Fruit fly (Drosophila melanogaster): ENCODE data around the gene twy.

Gene twy

DNA sequence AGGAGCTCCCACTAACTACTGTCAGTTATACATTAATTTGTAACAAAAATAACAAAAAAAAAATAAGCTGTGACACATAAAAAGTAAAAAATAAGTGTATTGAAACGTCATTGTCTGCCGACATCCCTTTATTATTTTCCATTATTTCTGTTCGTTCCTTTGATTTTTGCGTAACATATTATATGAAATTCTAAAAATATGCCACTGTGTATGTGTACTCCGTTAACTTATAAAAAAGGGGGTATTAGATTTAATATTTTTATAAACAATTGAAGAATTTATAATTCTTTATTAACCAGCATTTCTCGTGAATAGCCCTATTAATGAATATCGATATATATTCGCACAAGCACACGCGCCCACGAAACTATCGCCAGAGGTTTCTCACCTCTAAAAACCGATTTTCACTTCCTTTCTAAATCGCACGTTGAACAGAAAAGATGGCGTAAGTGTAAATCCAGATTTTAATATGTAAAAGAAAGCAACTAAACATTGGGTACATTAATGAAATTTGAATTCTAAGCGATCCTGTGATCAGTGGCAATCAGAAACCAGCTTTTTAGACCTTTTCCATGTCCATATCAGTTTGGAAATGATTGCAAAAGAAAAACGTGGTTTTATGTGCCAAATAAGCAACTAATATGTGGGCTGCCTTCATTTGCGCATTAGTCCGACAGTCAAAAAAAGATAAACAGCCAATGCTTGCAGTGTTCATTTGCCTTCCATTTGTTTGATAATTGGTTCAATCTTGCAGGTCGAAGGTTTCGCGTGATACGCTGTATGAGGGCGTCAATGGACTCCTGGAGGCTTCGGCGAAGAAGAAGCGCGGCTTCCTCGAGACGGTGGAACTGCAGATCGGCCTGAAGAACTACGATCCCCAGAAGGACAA, 29.6 kb upstream of the twy start, which contains the start of gene RpL10Ab (continued):
- peak; percentile 20 for TF ChIP-seq CG2120 (GFP tag; optimal IDR thresholded peaks at IDR 0.05)
- TF ChIP-seq CG6791 (GFP tag; IDR thresholded peaks at IDR 0.05; ENCODE audit: partially characterized antibody): peak; percentile 92
- TF ChIP-seq CoRest (tag; optimal IDR thresholded peaks at IDR 0.05): peak; percentile 73
- TF ChIP-seq HmgZ (tag; optimal IDR thresholded peaks at IDR 0.05): no peak
- TF ChIP-seq CG15011 (GFP tag; optimal IDR thresholded peaks at IDR 0.05): peak; percentile 5
- TF ChIP-seq run (tag; optimal IDR thresholded peaks at IDR 0.05): no peak
- peak; percentile 26 for TF ChIP-seq fd96Cb (tag; optimal IDR thresholded peaks at IDR 0.05)
- peak; percentile 54 for TF ChIP-seq scrt (GFP tag; optimal IDR thresholded peaks at IDR 0.05)
- TF ChIP-seq tll (GFP tag; optimal IDR thresholded peaks at IDR 0.05): no peak
- peak; percentile 71 for TF ChIP-seq CG17328 (GFP tag; IDR thresholded peaks at IDR 0.05)
- peak; percentile 8 for TF ChIP-seq Oaz (GFP tag; IDR thresholded peaks at IDR 0.05)
- no peak for TF ChIP-seq repo (GFP tag; optimal IDR thresholded peaks at IDR 0.05)
- 0 out of 3 replicates have a peak, but pooled peaks have one; percentile 27 for TF ChIP-seq CG3726 (GFP tag; IDR thresholded peaks at IDR 0.05)
- TF ChIP-seq Awh (GFP tag; IDR thresholded peaks at IDR 0.05): peak; percentile 54; the same call in 1 of the 2 replicates
- TF ChIP-seq CG1792 (GFP tag; optimal IDR thresholded peaks at IDR 0.05): no peak
- TF ChIP-seq dysf (GFP tag; IDR thresholded peaks at IDR 0.05): peak; percentile 80; the same call in 2 of the 3 replicates
- peak; percentile 67 for TF ChIP-seq CG2712 (tag; optimal IDR thresholded peaks at IDR 0.05)
- peak; percentile 47 for TF ChIP-seq al (GFP tag; IDR thresholded peaks at IDR 0.05)
- TF ChIP-seq crol (GFP tag; IDR thresholded peaks at IDR 0.05): no peak
- 0 out of 2 replicates have a peak, but pooled peaks have one; percentile 22 for TF ChIP-seq dan (GFP tag; IDR thresholded peaks at IDR 0.05)
- no peak for TF ChIP-seq tap (tag; optimal IDR thresholded peaks at IDR 0.05)
- TF ChIP-seq B-H1 (GFP tag; IDR thresholded peaks at IDR 0.05): peak; percentile 9; the same call in 1 of the 3 replicates
- TF ChIP-seq CG12071 (GFP tag; optimal IDR thresholded peaks at IDR 0.05): peak; percentile 82
- peak; percentile 27 for TF ChIP-seq CG16863 (GFP tag; optimal IDR thresholded peaks at IDR 0.05)
- peak; percentile 86; the same call in 2 of the 3 replicates for TF ChIP-seq mld (GFP tag; IDR thresholded peaks at IDR 0.05; ENCODE audit: partially characterized antibody)
- no peak for TF ChIP-seq CG10321 (GFP tag; IDR thresholded peaks at IDR 0.05)
- peak; percentile 66; the same call in 1 of the 2 replicates for TF ChIP-seq CG5953 (GFP tag; IDR thresholded peaks at IDR 0.05)
- no peak for TF ChIP-seq D (optimal IDR thresholded peaks at IDR 0.05)
- TF ChIP-seq D (GFP tag; optimal IDR thresholded peaks at IDR 0.05): peak; percentile 83
- TF ChIP-seq CG15073 (GFP tag; optimal IDR thresholded peaks at IDR 0.05): no peak
- peak; percentile 12 for TF ChIP-seq Dip3 (GFP tag; optimal IDR thresholded peaks at IDR 0.05)
- TF ChIP-seq CG7357 (GFP tag; IDR thresholded peaks at IDR 0.05): peak; percentile 66; the same call in 1 of the 3 replicates
- no peak for TF ChIP-seq zf30C (GFP tag; optimal IDR thresholded peaks at IDR 0.05)
- TF ChIP-seq so (GFP tag; IDR thresholded peaks at IDR 0.05): peak; percentile 8; the same call in 1 of the 3 replicates
- TF ChIP-seq dmrt11E (tag; optimal IDR thresholded peaks at IDR 0.05): peak; percentile 25
- TF ChIP-seq pnt (GFP tag; optimal IDR thresholded peaks at IDR 0.05): no peak
- peak; percentile 50 for TF ChIP-seq CG8388 (GFP tag; optimal IDR thresholded peaks at IDR 0.05)
- peak; percentile 61 for TF ChIP-seq H2.0 (GFP tag; IDR thresholded peaks at IDR 0.05)
- peak; percentile 5 for TF ChIP-seq stwl (tag; optimal IDR thresholded peaks at IDR 0.05)
- peak; percentile 94 for TF ChIP-seq amos (GFP tag; IDR thresholded peaks at IDR 0.05; ENCODE audit: partially characterized antibody)
- no peak for TF ChIP-seq lilli (GFP tag; optimal IDR thresholded peaks at IDR 0.05)
- TF ChIP-seq ato (GFP tag; IDR thresholded peaks at IDR 0.05; ENCODE audit: partially characterized antibody): peak; percentile 77
- no peak for TF ChIP-seq hkb (optimal IDR thresholded peaks at IDR 0.05)
- TF ChIP-seq hkb (GFP tag; IDR thresholded peaks at IDR 0.05): no peak
- no peak; the same call in 1 of the 2 replicates for TF ChIP-seq dati (GFP tag; IDR thresholded peaks at IDR 0.05)
- no peak for TF ChIP-seq yki (optimal IDR thresholded peaks at IDR 0.05)
- 0 out of 3 replicates have a peak, but pooled peaks have one; percentile 57 for TF ChIP-seq C15 (GFP tag; IDR thresholded peaks at IDR 0.05)
- TF ChIP-seq MESR4 (GFP tag; optimal IDR thresholded peaks at IDR 0.05): peak; percentile 99
- TF ChIP-seq Tbp (GFP tag; optimal IDR thresholded peaks at IDR 0.05): no peak
